Fruit fly (Drosophila melanogaster): ENCODE data around the gene CtsL3.
A peak's percentile ranks its signal among the peaks of the same experiment; 100 is the strongest.

Gene CtsL3

dm6 chr3R:6027138-6027537 is at the start of gene CtsL3:
Gene CtsL3, minus strand, starts transcription at chr3R:6027238.
- TF ChIP-seq Dek (tag; optimal IDR thresholded peaks at IDR 0.05): no peak
- TF ChIP-seq D (optimal IDR thresholded peaks at IDR 0.05): no peak
- TF ChIP-seq D (GFP tag; optimal IDR thresholded peaks at IDR 0.05): no peak
- no peak for TF ChIP-seq Rx (GFP tag; IDR thresholded peaks at IDR 0.05)
- TF ChIP-seq dati (GFP tag; IDR thresholded peaks at IDR 0.05): no peak
- TF ChIP-seq p53 (GFP tag; optimal IDR thresholded peaks at IDR 0.05): no peak
- TF ChIP-seq da (GFP tag; optimal IDR thresholded peaks at IDR 0.05): no peak
- TF ChIP-seq zen2 (GFP tag; IDR thresholded peaks at IDR 0.05; ENCODE audit: partially characterized antibody): no peak
- no peak for TF ChIP-seq Poxn (GFP tag; IDR thresholded peaks at IDR 0.05)
- TF ChIP-seq Stat92E (GFP tag; optimal IDR thresholded peaks at IDR 0.05): no peak
- TF ChIP-seq eve (GFP tag; optimal IDR thresholded peaks at IDR 0.05): no peak
- no peak for TF ChIP-seq psq (GFP tag; optimal IDR thresholded peaks at IDR 0.05)

dm6 chr3R:6057436-6057835 is 30.4 kb upstream of the CtsL3 start, which contains the start of gene CG15580:
Gene CG15580, minus strand, starts transcription at chr3R:6057536.
- TF ChIP-seq fu2 (GFP tag; optimal IDR thresholded peaks at IDR 0.05) (no peak), Spps (tag; optimal IDR thresholded peaks at IDR 0.05) (no peak), Oli (tag; optimal IDR thresholded peaks at IDR 0.05) (no peak), CG12071 (GFP tag; optimal IDR thresholded peaks at IDR 0.05) (no peak), CG4282 (GFP tag; optimal IDR thresholded peaks at IDR 0.05) (no peak), tna (GFP tag; IDR thresholded peaks at IDR 0.05; ENCODE audit: partially characterized antibody) (no peak), z (GFP tag; IDR thresholded peaks at IDR 0.05) (no peak), ham (GFP tag; IDR thresholded peaks at IDR 0.05) (no peak), CG43689 (GFP tag; IDR thresholded peaks at IDR 0.05) (no peak), ro (GFP tag; IDR thresholded peaks at IDR 0.05) (no peak), CG6765 (GFP tag; optimal IDR thresholded peaks at IDR 0.05) (no peak), sens (GFP tag) (no peak), Hand (GFP tag; optimal IDR thresholded peaks at IDR 0.05) (no peak), gsb-n (tag; optimal IDR thresholded peaks at IDR 0.05) (no peak), al (GFP tag; IDR thresholded peaks at IDR 0.05) (no peak), CG15514 (GFP tag; optimal IDR thresholded peaks at IDR 0.05) (no peak), CG10267 (tag; optimal IDR thresholded peaks at IDR 0.05) (no peak), tgo (GFP tag; IDR thresholded peaks at IDR 0.05) (no peak), so (GFP tag; IDR thresholded peaks at IDR 0.05) (no peak), CG10543 (GFP tag; optimal IDR thresholded peaks at IDR 0.05) (no peak)

dm6 chr3R:6038200-6038599 is 11.2 kb upstream of the CtsL3 start:
- TF ChIP-seq CG4282 (GFP tag; optimal IDR thresholded peaks at IDR 0.05): no peak
- TF ChIP-seq Ets65A (GFP tag): peak; percentile 79
- TF ChIP-seq ken (GFP tag; IDR thresholded peaks at IDR 0.05): no peak
- no peak for TF ChIP-seq exex (tag; optimal IDR thresholded peaks at IDR 0.05)
- no peak for TF ChIP-seq CG15601 (tag; optimal IDR thresholded peaks at IDR 0.05)
- TF ChIP-seq CG8478 (optimal IDR thresholded peaks at IDR 0.05): peak; percentile 61
- no peak for TF ChIP-seq Sry-β (GFP tag; optimal IDR thresholded peaks at IDR 0.05)
- no peak for TF ChIP-seq Ravus (GFP tag; IDR thresholded peaks at IDR 0.05)

- no peak for TF ChIP-seq nom (GFP tag; optimal IDR thresholded peaks at IDR 0.05)
- TF ChIP-seq Ets65A (GFP tag): peak; percentile 91
- no peak for TF ChIP-seq CG10267 (tag; optimal IDR thresholded peaks at IDR 0.05)
- TF ChIP-seq caup (GFP tag; optimal IDR thresholded peaks at IDR 0.05; ENCODE audit: severe bottlenecking): no peak
Measured at dm6 chr3R:6027674-6028073, 636 bp upstream of the CtsL3 start.

All from whole organism, embryonic.